Worm (Caenorhabditis elegans) whole organism, early embryonic: Measurements from ENCODE around the gene H11E01.3.

Source experiments
- F13C5.2 ChIP-seq: sonication (generic microtip); optimal IDR thresholded peaks from 2 replicates; lab custom pipeline; 2017; ENCODE audit warnings: mild to moderate bottlenecking, missing genetic modification characterization, inconsistent platforms, missing compliant biosample characterization
- ama-1 ChIP-seq: fragments of 150-350 bp; optimal IDR thresholded peaks from 2 replicates; lab custom pipeline; 2014
- ceh-13 ChIP-seq: fragments of 200-800 bp; sonication (Bioruptor generic); optimal IDR thresholded peaks from 2 replicates; lab custom pipeline; 2018; ENCODE audit warnings: mild to moderate bottlenecking, missing genetic modification characterization, missing compliant biosample characterization
- ceh-36 ChIP-seq: sonication (generic microtip); optimal IDR thresholded peaks from 2 replicates; lab custom pipeline; 2016; ENCODE audit warnings: missing genetic modification characterization, inconsistent platforms, missing compliant biosample characterization
- ets-7 ChIP-seq: sonication (generic microtip); optimal IDR thresholded peaks from 2 replicates; lab custom pipeline; 2016; ENCODE audit warnings: missing genotype, missing genetic modification characterization, missing compliant biosample characterization
- flt-1 ChIP-seq: fragments of 200-800 bp; sonication (Bioruptor generic); IDR thresholded peaks from 2 replicates; pipeline ENCODE4 v1.3.6; 2022; ENCODE audit warnings: missing genetic modification characterization, missing compliant biosample characterization
- hmbx-1 ChIP-seq: sonication (generic microtip); optimal IDR thresholded peaks from 2 replicates; lab custom pipeline; 2016; ENCODE audit warnings: mild to moderate bottlenecking, missing genetic modification characterization, missing compliant biosample characterization
- hmg-4 ChIP-seq: fragments of 200-800 bp; sonication (Bioruptor generic); optimal IDR thresholded peaks from 2 replicates; lab custom pipeline; 2018; ENCODE audit warnings: mild to moderate bottlenecking, missing genetic modification characterization, missing compliant biosample characterization
- hnd-1 ChIP-seq: sonication (generic microtip); optimal IDR thresholded peaks from 2 replicates; lab custom pipeline; 2016; ENCODE audit warnings: missing genetic modification characterization, missing compliant biosample characterization
- pes-1 ChIP-seq: fragments of 200-800 bp; sonication (Bioruptor generic); IDR thresholded peaks from 2 replicates; pipeline ENCODE4 v1.3.6; 2022; ENCODE audit warnings: missing genetic modification reagents, missing genetic modification characterization, missing compliant biosample characterization
- sea-1 ChIP-seq: fragments of 200-800 bp; sonication (Bioruptor generic); conservative IDR thresholded peaks from 2 replicates; pipeline ENCODE4 v1.3.6; 2022; ENCODE audit warnings: missing genetic modification characterization, missing compliant biosample characterization
- tbx-11 ChIP-seq: fragments of 200-800 bp; sonication (Bioruptor generic); IDR thresholded peaks from 2 replicates; pipeline ENCODE4 v1.3.6; 2022; ENCODE audit warnings: missing genetic modification characterization, missing compliant biosample characterization
- tbx-37 ChIP-seq: fragments of 200-800 bp; sonication (Bioruptor generic); conservative IDR thresholded peaks from 2 replicates; pipeline ENCODE4 v1.3.6; 2022; ENCODE audit warnings: missing genetic modification reagents, missing genetic modification characterization, missing compliant biosample characterization
- tra-4 ChIP-seq: sonication (generic microtip); optimal IDR thresholded peaks from 2 replicates; lab custom pipeline; 2017; ENCODE audit warnings: missing genetic modification characterization, missing compliant biosample characterization

DNA sequence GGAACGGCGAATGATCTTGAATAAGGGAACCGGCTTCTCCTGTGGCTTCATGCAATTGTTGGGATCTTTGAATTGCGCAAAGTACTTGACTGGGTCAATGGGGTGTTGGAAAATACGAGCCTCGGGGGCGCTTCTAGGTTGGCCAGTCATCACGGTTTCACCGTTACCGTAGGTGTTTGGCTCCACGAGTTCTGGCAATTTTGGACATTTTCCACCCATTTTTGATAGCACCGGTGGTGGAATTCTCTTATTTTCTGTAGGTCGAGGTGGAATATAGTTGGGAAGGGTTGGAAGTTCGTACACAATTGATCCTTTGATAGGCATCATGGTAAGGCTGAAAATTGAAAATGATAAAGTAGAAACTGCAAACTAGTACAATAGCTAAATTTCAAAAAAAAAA lies 47.0 kb downstream of the H11E01.3 start, which contains the start of gene ZK380.4:
- TF ChIP-seq ama-1 (lab: Kevin White, UChicago) (no peak), hmbx-1 (no peak), ceh-36 (tag; lab: Kevin White, UChicago) (no peak), hnd-1 (tag; lab: Kevin White, UChicago) (no peak), tbx-11 (GFP tag; lab: Robert Waterston, UW) (no peak), flt-1 (GFP tag; lab: Robert Waterston, UW) (no peak), F13C5.2 (tag; lab: Kevin White, UChicago) (no peak), tbx-37 (no peak), ets-7 (tag; lab: Kevin White, UChicago) (no peak), hmg-4 (GFP tag; lab: Kevin White, UChicago) (no peak), ceh-13 (GFP tag; lab: Kevin White, UChicago) (no peak), sea-1 (GFP tag; lab: Robert Waterston, UW) (no peak), tra-4 (tag; lab: Kevin White, UChicago) (no peak), pes-1 (GFP tag; lab: Robert Waterston, UW) (no peak)
